Worm (Caenorhabditis elegans): Measurements from ENCODE around the gene ZK896.1.

DNA sequence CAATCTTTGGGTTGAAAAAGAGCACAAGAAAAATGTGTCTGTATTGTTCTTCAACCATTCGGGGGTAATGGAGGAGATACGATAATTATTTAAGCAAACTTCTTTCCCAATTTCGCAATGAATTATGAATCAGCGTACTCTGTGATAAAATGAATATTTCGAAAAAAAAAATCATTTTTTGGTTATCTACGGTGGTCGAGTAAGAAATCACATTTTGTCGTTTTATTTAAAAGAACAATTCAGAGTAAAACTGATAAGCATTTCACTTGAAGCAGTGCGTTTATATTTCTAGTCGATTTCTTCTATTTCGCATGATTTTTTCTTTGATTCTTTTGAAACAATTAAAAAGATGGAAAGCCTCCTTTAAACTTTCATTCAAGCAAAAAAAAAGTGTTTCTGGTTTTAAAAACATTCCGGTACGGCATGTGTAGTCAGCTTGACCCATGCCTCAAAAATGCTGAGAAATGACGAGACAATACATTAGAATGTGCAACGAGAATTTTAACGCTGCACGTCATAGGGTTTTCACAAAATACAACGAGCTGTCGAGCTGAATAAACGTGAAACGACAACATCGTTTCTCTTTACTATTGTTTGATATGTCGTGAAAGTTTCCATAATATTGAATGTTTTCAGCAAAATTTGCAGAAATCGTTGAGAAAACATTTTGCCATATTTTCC, 27.4 kb upstream of the ZK896.1 start, which contains the start of gene K08D8.2:
- TF ChIP-seq nfya-1 (tag; optimal IDR thresholded peaks at IDR 0.05), result no peak
- TF ChIP-seq nhr-11 (tag; optimal IDR thresholded peaks at IDR 0.05), result no peak
- TF ChIP-seq ceh-9 (tag; optimal IDR thresholded peaks at IDR 0.05), result no peak
- no peak for TF ChIP-seq C08G9.2 (tag; optimal IDR thresholded peaks at IDR 0.05)
